Worm (Caenorhabditis elegans) whole organism, L2 larva: Measurements from ENCODE around the gene Y61B8A.6.

Experiments
- C34F6.9 ChIP-seq: fragments of 150-350 bp; optimal IDR thresholded peaks from 2 replicates; lab custom pipeline; 2014; ENCODE audit warnings: missing biosample characterization, missing genetic modification characterization
- ZK546.5 ChIP-seq: sonication (generic microtip); optimal IDR thresholded peaks from 2 replicates; lab custom pipeline; 2017; ENCODE audit warnings: missing biosample characterization, missing genetic modification characterization
- aly-2 ChIP-seq: fragments of 150-350 bp; optimal IDR thresholded peaks from 2 replicates; lab custom pipeline; 2014; ENCODE audit warnings: missing biosample characterization, missing genetic modification characterization
- blmp-1 ChIP-seq: sonication (generic microtip); optimal IDR thresholded peaks from 2 replicates; lab custom pipeline; 2017; ENCODE audit warnings: missing genetic modification characterization, mild to moderate bottlenecking, missing compliant biosample characterization, antibody characterized with exemption, moderate library complexity; ENCODE audit not compliant: insufficient read depth
- dmd-4 ChIP-seq: sonication (generic microtip); optimal IDR thresholded peaks from 2 replicates; lab custom pipeline; 2017; ENCODE audit warnings: missing biosample characterization, missing genetic modification characterization
- lin-11 ChIP-seq: fragments of 150-350 bp; sonication (generic microtip); optimal IDR thresholded peaks from 2 replicates; lab custom pipeline; 2014; ENCODE audit warnings: missing biosample characterization, missing genetic modification characterization, inconsistent platforms, mixed read lengths
- nhr-12 ChIP-seq: fragments of 150-350 bp; optimal IDR thresholded peaks from 2 replicates; lab custom pipeline; 2014; ENCODE audit warnings: missing biosample characterization, missing genetic modification characterization
- nhr-77 ChIP-seq: fragments of 150-350 bp; optimal IDR thresholded peaks from 2 replicates; lab custom pipeline; 2014; ENCODE audit warnings: missing biosample characterization, missing genetic modification characterization
- skn-1 ChIP-seq: sonication (generic microtip); optimal IDR thresholded peaks from 2 replicates; lab custom pipeline; 2017; ENCODE audit warnings: missing biosample characterization, missing genetic modification characterization
- sma-3 ChIP-seq: sonication (generic microtip); optimal IDR thresholded peaks from 2 replicates; lab custom pipeline; 2016; ENCODE audit warnings: missing genetic modification reagents, missing genetic modification characterization, missing compliant biosample characterization
- snpc-4 ChIP-seq: fragments of 150-350 bp; optimal IDR thresholded peaks from 2 replicates; lab custom pipeline; 2014; ENCODE audit warnings: missing biosample characterization, missing genetic modification characterization
- unc-62 ChIP-seq: fragments of 150-350 bp; optimal IDR thresholded peaks from 2 replicates; lab custom pipeline; 2014; ENCODE audit warnings: missing biosample characterization, missing genetic modification reagents, missing genetic modification characterization
- ztf-1 ChIP-seq: fragments of 200-800 bp; sonication (Bioruptor generic); conservative IDR thresholded peaks from 2 replicates; pipeline ENCODE4 v1.3.6; 2022; ENCODE audit warnings: missing genetic modification characterization, missing compliant biosample characterization
- ztf-4 ChIP-seq: fragments of 150-350 bp; optimal IDR thresholded peaks from 2 replicates; lab custom pipeline; 2014; ENCODE audit warnings: missing biosample characterization, missing genetic modification characterization

DNA sequence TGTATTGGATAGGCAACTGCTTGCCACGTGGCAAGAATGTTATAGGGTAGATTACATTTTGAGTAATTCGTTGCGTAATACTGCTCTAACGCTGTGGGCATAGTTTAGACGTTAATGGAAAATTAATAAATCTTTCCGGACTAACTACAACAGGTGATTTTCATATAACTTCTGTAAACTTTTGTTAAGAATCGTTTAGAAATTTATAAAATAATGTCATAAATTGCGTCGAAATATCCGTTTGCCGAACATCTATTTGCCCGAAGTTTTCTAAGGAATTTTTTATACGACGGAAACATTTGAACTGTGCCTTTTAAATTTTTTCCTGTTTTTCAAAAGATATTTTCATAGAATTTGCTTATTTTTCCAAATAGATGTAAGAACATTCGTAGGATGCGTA, 25.6 kb upstream of the Y61B8A.6 start, which contains the start of gene srh-112:
- TF ChIP-seq skn-1 (no peak), C34F6.9 (tag; lab: Kevin White, UChicago) (no peak), snpc-4 (no peak), nhr-77 (tag; lab: Kevin White, UChicago) (no peak), aly-2 (tag; lab: Kevin White, UChicago) (no peak), nhr-12 (tag; lab: Kevin White, UChicago) (no peak), dmd-4 (tag; lab: Kevin White, UChicago) (no peak), sma-3 (no peak), unc-62 (no peak), ztf-1 (GFP tag; lab: Robert Waterston, UW) (no peak), lin-11 (tag; lab: Kevin White, UChicago) (no peak), ZK546.5 (no peak), blmp-1 (no peak), ztf-4 (no peak)
